Fruit fly (Drosophila melanogaster): Measurements from ENCODE around the gene Vha100-4.

Gene Vha100-4

DNA sequence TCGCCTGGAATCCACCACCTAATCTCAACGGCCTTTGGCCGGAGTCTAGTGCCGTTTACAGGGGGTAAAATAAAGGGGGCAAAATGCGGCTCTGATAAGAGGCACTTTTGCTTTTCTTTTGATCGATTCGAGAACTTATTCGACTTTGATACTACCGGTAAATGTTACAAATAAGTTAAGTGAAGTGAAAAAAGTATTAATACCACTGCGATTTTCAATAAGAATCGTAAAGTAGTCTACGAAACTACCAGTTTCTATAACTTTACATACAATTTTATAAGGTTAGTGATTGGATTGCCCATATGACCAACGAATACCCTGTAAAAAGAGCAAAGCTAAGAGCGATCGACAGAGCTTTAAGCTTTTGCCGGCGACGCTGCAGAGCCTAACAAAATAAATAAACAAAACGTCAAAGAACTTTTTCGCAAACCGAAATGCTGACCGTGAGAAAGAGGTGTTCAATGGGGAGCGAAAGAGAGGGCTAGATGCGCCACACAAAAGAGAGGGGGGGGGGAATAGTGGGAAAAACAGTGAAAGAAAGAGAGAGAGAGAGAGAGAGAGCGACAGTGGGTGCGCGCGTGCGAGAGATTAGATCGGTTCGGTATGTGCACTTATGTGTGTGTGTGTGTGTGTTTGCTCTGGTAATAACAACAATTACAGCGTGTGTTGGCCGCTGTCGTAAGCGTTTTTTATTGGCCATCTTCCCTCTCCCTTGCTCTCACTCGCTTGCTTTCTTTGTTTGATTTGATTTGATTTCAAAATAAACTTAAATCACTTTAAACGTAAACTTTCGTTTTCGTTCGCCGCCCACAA is 47.2 kb upstream of the Vha100-4 start (continued):
- TF ChIP-seq ash1 (GFP tag; optimal IDR thresholded peaks at IDR 0.05), result no peak
- peak; percentile 87 for TF ChIP-seq Adf1 (GFP tag; IDR thresholded peaks at IDR 0.05)
- peak; percentile 12 for TF ChIP-seq tup (GFP tag; optimal IDR thresholded peaks at IDR 0.05)
- peak; percentile 67 for TF ChIP-seq Blimp-1 (GFP tag; optimal IDR thresholded peaks at IDR 0.05)
- TF ChIP-seq CG8089 (GFP tag; optimal IDR thresholded peaks at IDR 0.05), result no peak
- TF ChIP-seq CG34224 (GFP tag; IDR thresholded peaks at IDR 0.05; ENCODE audit: partially characterized antibody), result no peak
- peak; percentile 20 for TF ChIP-seq fd3F (GFP tag; optimal IDR thresholded peaks at IDR 0.05)
- peak; percentile 34 for TF ChIP-seq ERR (GFP tag; optimal IDR thresholded peaks at IDR 0.05)
- peak; percentile 94 for TF ChIP-seq Med (GFP tag)
- peak; percentile 28 for TF ChIP-seq en (GFP tag; optimal IDR thresholded peaks at IDR 0.05)
- TF ChIP-seq Opbp (GFP tag; IDR thresholded peaks at IDR 0.05; ENCODE audit: partially characterized antibody), result no peak
- peak; percentile 24 for TF ChIP-seq CG13894 (tag; optimal IDR thresholded peaks at IDR 0.05)
- TF ChIP-seq oc (tag; optimal IDR thresholded peaks at IDR 0.05), result peak; percentile 39
- no peak for TF ChIP-seq hb (GFP tag; IDR thresholded peaks at IDR 0.05; ENCODE audit: partially characterized antibody)
- peak; percentile 47 for TF ChIP-seq CG13624 (GFP tag; optimal IDR thresholded peaks at IDR 0.05)
- no peak for TF ChIP-seq Poxn (GFP tag; IDR thresholded peaks at IDR 0.05)
- TF ChIP-seq CG8290 (GFP tag; optimal IDR thresholded peaks at IDR 0.05), result no peak
- TF ChIP-seq CG8290 (tag; optimal IDR thresholded peaks at IDR 0.05), result peak in 1 of 2 experiments; percentile 49
- TF ChIP-seq ewg (GFP tag; optimal IDR thresholded peaks at IDR 0.05), result peak; percentile 47
- no peak for TF ChIP-seq CG16813 (GFP tag; IDR thresholded peaks at IDR 0.05; ENCODE audit: partially characterized antibody)
- TF ChIP-seq pnt (GFP tag; optimal IDR thresholded peaks at IDR 0.05), result peak; percentile 60
- peak; percentile 4 for TF ChIP-seq YL-1 (GFP tag; optimal IDR thresholded peaks at IDR 0.05)
- TF ChIP-seq jigr1 (GFP tag; IDR thresholded peaks at IDR 0.05), result no peak
- TF ChIP-seq Bgb (GFP tag; IDR thresholded peaks at IDR 0.05; ENCODE audit: partially characterized antibody), result no peak
- TF ChIP-seq Hr39 (optimal IDR thresholded peaks at IDR 0.05), result no peak
- TF ChIP-seq Meics (GFP tag; optimal IDR thresholded peaks at IDR 0.05), result peak; percentile 85
- peak; percentile 71 to 76 for TF ChIP-seq Pdp1 (GFP tag; optimal IDR thresholded peaks at IDR 0.05)
- TF ChIP-seq CG9817 (tag; optimal IDR thresholded peaks at IDR 0.05), result peak; percentile 33
- no peak for TF ChIP-seq CG2129 (GFP tag; IDR thresholded peaks at IDR 0.05; ENCODE audit: partially characterized antibody)
- peak; percentile 44 for TF ChIP-seq Hmx (GFP tag; optimal IDR thresholded peaks at IDR 0.05)
- peak; percentile 83 for TF ChIP-seq cwo (GFP tag; optimal IDR thresholded peaks at IDR 0.05)
- no peak for TF ChIP-seq kah (GFP tag; optimal IDR thresholded peaks at IDR 0.05)
- no peak for TF ChIP-seq pita (GFP tag; optimal IDR thresholded peaks at IDR 0.05)
- peak; percentile 13 for TF ChIP-seq p53 (GFP tag; optimal IDR thresholded peaks at IDR 0.05)
- peak; percentile 93 for TF ChIP-seq ftz-f1 (GFP tag; optimal IDR thresholded peaks at IDR 0.05)
- TF ChIP-seq CG7745 (tag; optimal IDR thresholded peaks at IDR 0.05), result no peak
- TF ChIP-seq slp2 (GFP tag; optimal IDR thresholded peaks at IDR 0.05), result peak; percentile 45
- TF ChIP-seq gsb (GFP tag; IDR thresholded peaks at IDR 0.05), result no peak
- no peak for TF ChIP-seq Dfd (GFP tag; optimal IDR thresholded peaks at IDR 0.05)
- peak in 1 of 2 experiments; percentile 81 for TF ChIP-seq Hr51 (GFP tag; optimal IDR thresholded peaks at IDR 0.05)
- no peak for TF ChIP-seq CG4617 (GFP tag; optimal IDR thresholded peaks at IDR 0.05; ENCODE audit: borderline replicate concordance)
- peak; percentile 31 for TF ChIP-seq CG18011 (GFP tag; optimal IDR thresholded peaks at IDR 0.05)
- no peak for TF ChIP-seq H2.0 (GFP tag; IDR thresholded peaks at IDR 0.05)
- TF ChIP-seq CG18619 (GFP tag; optimal IDR thresholded peaks at IDR 0.05), result peak; percentile 53
- TF ChIP-seq gcm2 (GFP tag; optimal IDR thresholded peaks at IDR 0.05), result no peak
- peak; percentile 58 for TF ChIP-seq HLH54F (GFP tag; optimal IDR thresholded peaks at IDR 0.05)
- peak; percentile 38 for TF ChIP-seq pum (GFP tag; optimal IDR thresholded peaks at IDR 0.05)
- no peak for TF ChIP-seq CG4282 (GFP tag; optimal IDR thresholded peaks at IDR 0.05)
- TF ChIP-seq Vsx1 (GFP tag; optimal IDR thresholded peaks at IDR 0.05), result no peak

Measured in whole organism, embryonic.